Fruit fly (Drosophila melanogaster): Measurements from ENCODE around the gene CG32645.

DNA sequence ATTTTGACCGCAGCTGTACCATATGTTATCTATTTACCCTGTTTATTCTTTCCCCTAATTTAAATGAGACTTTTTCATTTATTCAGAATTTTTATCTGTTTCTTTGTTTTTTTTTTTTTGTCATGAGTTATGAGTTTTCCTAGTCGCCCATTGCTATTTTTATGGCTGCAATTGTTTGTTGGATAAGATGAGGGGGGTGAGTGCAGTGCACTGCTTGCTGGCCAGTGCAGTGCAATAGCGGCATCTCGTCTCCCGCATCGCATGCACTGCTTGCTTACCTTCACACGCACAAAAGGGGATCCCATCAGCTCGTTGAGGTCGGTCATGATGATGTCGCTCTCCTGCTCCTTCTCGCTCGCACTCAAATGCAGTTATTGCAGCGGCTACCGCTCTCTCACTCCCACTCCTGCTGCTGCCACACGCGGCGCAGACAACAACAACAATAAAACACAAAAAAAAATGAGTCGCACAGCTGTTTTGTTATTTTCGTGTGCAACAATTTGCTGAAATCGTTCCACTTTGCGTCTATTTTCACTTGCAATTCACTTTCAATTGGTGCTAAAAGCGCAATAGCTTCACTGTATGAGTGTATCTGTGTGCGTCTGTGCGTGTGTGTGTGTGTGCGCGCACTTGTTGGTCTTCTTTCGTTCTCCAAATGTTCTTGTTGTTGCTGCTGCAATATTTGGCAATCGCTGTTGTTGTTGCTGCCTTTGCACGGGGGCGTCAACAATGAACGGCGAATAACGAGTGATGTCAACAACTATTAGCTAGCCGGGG is 10.8 kb upstream of the CG32645 start:
- TF ChIP-seq pan (optimal IDR thresholded peaks at IDR 0.05) (no peak), CG8478 (optimal IDR thresholded peaks at IDR 0.05) (peak; percentile 59), psq (optimal IDR thresholded peaks at IDR 0.05) (no peak), usp (GFP tag; optimal IDR thresholded peaks at IDR 0.05) (no peak)

Data from whole organism.